Worm (Caenorhabditis elegans) whole organism, early embryonic: ENCODE results near the gene F53F4.11.

Experiments used
- B0310.2 ChIP-seq: sonication (generic microtip); optimal IDR thresholded peaks from 2 replicates; lab custom pipeline; 2016; ENCODE audit warnings: mild to moderate bottlenecking, missing genetic modification characterization, missing compliant biosample characterization
- F13C5.2 ChIP-seq: sonication (generic microtip); optimal IDR thresholded peaks from 2 replicates; lab custom pipeline; 2017; ENCODE audit warnings: mild to moderate bottlenecking, missing genetic modification characterization, inconsistent platforms, missing compliant biosample characterization
- aly-1 ChIP-seq: sonication (generic microtip); optimal IDR thresholded peaks from 2 replicates; lab custom pipeline; 2016; ENCODE audit warnings: missing genetic modification characterization, missing compliant biosample characterization
- ama-1 ChIP-seq: fragments of 150-350 bp; optimal IDR thresholded peaks from 2 replicates; lab custom pipeline; 2014
- ceh-13 ChIP-seq: fragments of 200-800 bp; sonication (Bioruptor generic); optimal IDR thresholded peaks from 2 replicates; lab custom pipeline; 2018; ENCODE audit warnings: mild to moderate bottlenecking, missing genetic modification characterization, missing compliant biosample characterization
- ceh-36 ChIP-seq: sonication (generic microtip); optimal IDR thresholded peaks from 2 replicates; lab custom pipeline; 2016; ENCODE audit warnings: missing genetic modification characterization, inconsistent platforms, missing compliant biosample characterization
- ets-7 ChIP-seq: sonication (generic microtip); optimal IDR thresholded peaks from 2 replicates; lab custom pipeline; 2016; ENCODE audit warnings: missing genotype, missing genetic modification characterization, missing compliant biosample characterization
- flt-1 ChIP-seq: fragments of 200-800 bp; sonication (Bioruptor generic); IDR thresholded peaks from 2 replicates; pipeline ENCODE4 v1.3.6; 2022; ENCODE audit warnings: missing genetic modification characterization, missing compliant biosample characterization
- hmbx-1 ChIP-seq: sonication (generic microtip); optimal IDR thresholded peaks from 2 replicates; lab custom pipeline; 2016; ENCODE audit warnings: mild to moderate bottlenecking, missing genetic modification characterization, missing compliant biosample characterization
- hmg-4 ChIP-seq: fragments of 200-800 bp; sonication (Bioruptor generic); optimal IDR thresholded peaks from 2 replicates; lab custom pipeline; 2018; ENCODE audit warnings: mild to moderate bottlenecking, missing genetic modification characterization, missing compliant biosample characterization
- hnd-1 ChIP-seq: sonication (generic microtip); optimal IDR thresholded peaks from 2 replicates; lab custom pipeline; 2016; ENCODE audit warnings: missing genetic modification characterization, missing compliant biosample characterization
- pes-1 ChIP-seq: fragments of 200-800 bp; sonication (Bioruptor generic); IDR thresholded peaks from 2 replicates; pipeline ENCODE4 v1.3.6; 2022; ENCODE audit warnings: missing genetic modification reagents, missing genetic modification characterization, missing compliant biosample characterization
- scrt-1 ChIP-seq: fragments of 200-800 bp; sonication (Bioruptor generic); IDR thresholded peaks from 2 replicates; pipeline ENCODE4 v1.3.6; 2022; ENCODE audit warnings: missing genetic modification characterization, missing compliant biosample characterization
- sea-1 ChIP-seq: fragments of 200-800 bp; sonication (Bioruptor generic); conservative IDR thresholded peaks from 2 replicates; pipeline ENCODE4 v1.3.6; 2022; ENCODE audit warnings: missing genetic modification characterization, missing compliant biosample characterization
- tbx-11 ChIP-seq: fragments of 200-800 bp; sonication (Bioruptor generic); IDR thresholded peaks from 2 replicates; pipeline ENCODE4 v1.3.6; 2022; ENCODE audit warnings: missing genetic modification characterization, missing compliant biosample characterization
- tbx-37 ChIP-seq: fragments of 200-800 bp; sonication (Bioruptor generic); conservative IDR thresholded peaks from 2 replicates; pipeline ENCODE4 v1.3.6; 2022; ENCODE audit warnings: missing genetic modification reagents, missing genetic modification characterization, missing compliant biosample characterization
- tra-4 ChIP-seq: sonication (generic microtip); optimal IDR thresholded peaks from 2 replicates; lab custom pipeline; 2017; ENCODE audit warnings: missing genetic modification characterization, missing compliant biosample characterization

The F53F4.11 gene

DNA sequence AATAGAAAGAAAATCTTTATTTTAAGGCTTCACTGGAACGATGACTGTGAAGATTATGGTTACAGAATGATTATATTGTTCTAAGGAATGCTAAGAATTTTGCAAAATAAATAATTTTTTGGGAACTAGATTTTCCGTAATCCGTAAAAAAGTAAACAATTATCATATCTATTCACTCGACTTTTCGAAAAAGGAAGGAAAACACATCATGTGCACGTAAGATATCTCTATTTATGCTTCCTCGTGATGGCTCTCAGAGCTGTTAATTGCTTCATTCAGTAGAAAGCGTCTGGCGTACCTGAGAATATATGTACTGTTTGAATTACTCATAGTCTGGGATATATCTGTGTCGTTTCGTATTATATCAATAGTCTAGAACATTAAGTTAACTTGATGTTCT lies 4.6 kb downstream of the F53F4.11 start, which contains the start of gene srd-11:
Gene srd-11, minus strand, starts transcription at position 101 of the 400 bp plus-strand sequence.
- TF ChIP-seq flt-1 (no peak), B0310.2 (tag; lab: Kevin White, UChicago) (no peak), hnd-1 (no peak)

ce11 chrV:13613870-13614269 lies 10.5 kb downstream of the F53F4.11 start, which contains the start of gene F53F4.7:
Gene F53F4.7, minus strand, starts transcription at chrV:13613970.
- TF ChIP-seq B0310.2 (tag; lab: Kevin White, UChicago) (no peak), tbx-37 (no peak), scrt-1 (GFP tag; lab: Robert Waterston, UW) (no peak), hmg-4 (GFP tag; lab: Kevin White, UChicago) (no peak), ets-7 (tag; lab: Kevin White, UChicago) (no peak), pes-1 (GFP tag; lab: Robert Waterston, UW) (no peak), tra-4 (tag; lab: Kevin White, UChicago) (no peak), F13C5.2 (tag; lab: Kevin White, UChicago) (no peak), tbx-11 (GFP tag; lab: Robert Waterston, UW) (no peak), ama-1 (no peak), hnd-1 (no peak), flt-1 (no peak), sea-1 (GFP tag; lab: Robert Waterston, UW) (no peak), aly-1 (no peak), ceh-13 (no peak), hmbx-1 (tag; lab: Kevin White, UChicago) (no peak), ceh-36 (tag; lab: Kevin White, UChicago) (no peak)

- TF ChIP-seq B0310.2 (tag; lab: Kevin White, UChicago) (no peak), sea-1 (GFP tag; lab: Robert Waterston, UW) (no peak)
Observed at ce11 chrV:13611782-13612181, 12.5 kb downstream of the F53F4.11 start, which contains the start of gene spig-9. Gene spig-9, minus strand, starts transcription at chrV:13611882.

DNA sequence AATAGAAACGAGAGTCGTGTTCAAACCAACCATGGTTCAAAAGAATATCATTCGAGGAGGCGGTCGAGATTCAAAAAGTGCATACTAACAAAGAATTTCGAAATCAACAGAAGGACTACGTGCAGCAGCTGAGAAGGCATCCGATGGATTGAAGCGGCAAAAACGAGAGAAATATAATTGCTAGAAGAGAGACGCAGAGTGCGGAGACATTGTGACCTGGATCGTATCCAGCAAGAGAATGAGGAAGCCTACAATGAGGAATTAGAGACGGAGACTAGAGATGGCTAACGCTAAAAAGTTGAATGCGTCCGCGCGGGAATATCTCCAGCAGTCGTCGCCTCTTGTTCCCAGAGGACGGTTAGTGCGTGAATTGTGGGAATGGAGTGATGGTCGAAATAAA lies 14.5 kb downstream of the F53F4.11 start:
- TF ChIP-seq ceh-13 = no peak
- TF ChIP-seq sea-1 (GFP tag; lab: Robert Waterston, UW) = no peak
- TF ChIP-seq B0310.2 (tag; lab: Kevin White, UChicago) = no peak
- TF ChIP-seq ama-1 = no peak
- TF ChIP-seq scrt-1 (GFP tag; lab: Robert Waterston, UW) = no peak
- no peak for TF ChIP-seq tbx-11 (GFP tag; lab: Robert Waterston, UW)
- TF ChIP-seq flt-1 = no peak
- no peak for TF ChIP-seq tra-4 (tag; lab: Kevin White, UChicago)
- TF ChIP-seq ets-7 (tag; lab: Kevin White, UChicago) = no peak
- no peak for TF ChIP-seq hmbx-1 (tag; lab: Kevin White, UChicago)
- TF ChIP-seq hnd-1 = no peak
- TF ChIP-seq ceh-36 (tag; lab: Kevin White, UChicago) = no peak
- no peak for TF ChIP-seq hmg-4 (GFP tag; lab: Kevin White, UChicago)
- no peak for TF ChIP-seq pes-1 (GFP tag; lab: Robert Waterston, UW)
- TF ChIP-seq aly-1 = no peak
- no peak for TF ChIP-seq F13C5.2 (tag; lab: Kevin White, UChicago)
- TF ChIP-seq tbx-37 = no peak

ce11 chrV:13608486-13608885 lies 15.8 kb downstream of the F53F4.11 start:
- no peak for TF ChIP-seq ama-1
- TF ChIP-seq hnd-1 = no peak
- no peak for TF ChIP-seq B0310.2 (tag; lab: Kevin White, UChicago)
- TF ChIP-seq hmg-4 (GFP tag; lab: Kevin White, UChicago) = no peak
- no peak for TF ChIP-seq aly-1
- no peak for TF ChIP-seq tbx-11 (GFP tag; lab: Robert Waterston, UW)
- no peak for TF ChIP-seq ets-7 (tag; lab: Kevin White, UChicago)
- TF ChIP-seq ceh-36 (tag; lab: Kevin White, UChicago) = no peak
- TF ChIP-seq scrt-1 (GFP tag; lab: Robert Waterston, UW) = no peak
- TF ChIP-seq hmbx-1 (tag; lab: Kevin White, UChicago) = no peak
- no peak for TF ChIP-seq F13C5.2 (tag; lab: Kevin White, UChicago)
- TF ChIP-seq ceh-13 = no peak
- no peak for TF ChIP-seq tra-4 (tag; lab: Kevin White, UChicago)
- TF ChIP-seq sea-1 (GFP tag; lab: Robert Waterston, UW) = no peak
- TF ChIP-seq tbx-37 = no peak
- no peak for TF ChIP-seq pes-1 (GFP tag; lab: Robert Waterston, UW)

- TF ChIP-seq scrt-1 (GFP tag; lab: Robert Waterston, UW) = no peak
- no peak for TF ChIP-seq tbx-37
- no peak for TF ChIP-seq tra-4 (tag; lab: Kevin White, UChicago)
- no peak for TF ChIP-seq ama-1
- no peak for TF ChIP-seq pes-1 (GFP tag; lab: Robert Waterston, UW)
- TF ChIP-seq ets-7 (tag; lab: Kevin White, UChicago) = no peak
- no peak for TF ChIP-seq flt-1
- no peak for TF ChIP-seq F13C5.2 (tag; lab: Kevin White, UChicago)
- TF ChIP-seq B0310.2 (tag; lab: Kevin White, UChicago) = no peak
- TF ChIP-seq ceh-36 (tag; lab: Kevin White, UChicago) = no peak
- no peak for TF ChIP-seq tbx-11 (GFP tag; lab: Robert Waterston, UW)
- TF ChIP-seq hmbx-1 (tag; lab: Kevin White, UChicago) = no peak
- no peak for TF ChIP-seq sea-1 (GFP tag; lab: Robert Waterston, UW)
- TF ChIP-seq ceh-13 = no peak
- no peak for TF ChIP-seq hnd-1
- no peak for TF ChIP-seq hmg-4 (GFP tag; lab: Kevin White, UChicago)
Observed at ce11 chrV:13606651-13607242, 17.6 kb downstream of the F53F4.11 start, which contains the start of gene fmo-4. Gene fmo-4, minus strand, starts transcription at chrV:13606701.

ce11 chrV:13600882-13601281 lies 23.4 kb downstream of the F53F4.11 start, which contains the start of gene rdy-2:
Gene rdy-2, minus strand, starts transcription at chrV:13600982.
- TF ChIP-seq aly-1 = no peak
- TF ChIP-seq tra-4 (tag; lab: Kevin White, UChicago) = no peak
- no peak for TF ChIP-seq sea-1 (GFP tag; lab: Robert Waterston, UW)
- TF ChIP-seq F13C5.2 (tag; lab: Kevin White, UChicago) = no peak
- no peak for TF ChIP-seq tbx-11 (GFP tag; lab: Robert Waterston, UW)
- TF ChIP-seq flt-1 = no peak
- no peak for TF ChIP-seq ceh-36 (tag; lab: Kevin White, UChicago)
